Fruit fly (Drosophila melanogaster): ENCODE results near the gene unc-13-4A.

unc-13-4A gene

dm6 chr3L:7338786-7339185, 26.1 kb upstream of the unc-13-4A start:
- TF ChIP-seq vvl (GFP tag; IDR thresholded peaks at IDR 0.05) (0 out of 2 replicates have a peak, but pooled peaks have one; percentile 18), salm (tag; optimal IDR thresholded peaks at IDR 0.05) (no peak), unpg (GFP tag; optimal IDR thresholded peaks at IDR 0.05) (no peak), Nf-YC (tag; optimal IDR thresholded peaks at IDR 0.05) (no peak), CG15073 (GFP tag; optimal IDR thresholded peaks at IDR 0.05) (no peak), lmd (GFP tag; IDR thresholded peaks at IDR 0.05) (no peak), CG14014 (GFP tag; IDR thresholded peaks at IDR 0.05) (no peak), CG12744 (GFP tag; optimal IDR thresholded peaks at IDR 0.05) (no peak), Dip3 (GFP tag; optimal IDR thresholded peaks at IDR 0.05) (no peak), slbo (GFP tag; IDR thresholded peaks at IDR 0.05) (peak; percentile 43; the same call in 1 of the 2 replicates), B-H2 (GFP tag; optimal IDR thresholded peaks at IDR 0.05) (no peak), CG11085 (GFP tag; IDR thresholded peaks at IDR 0.05) (no peak), cas (GFP tag; IDR thresholded peaks at IDR 0.05) (no peak), Hr78 (GFP tag; optimal IDR thresholded peaks at IDR 0.05) (no peak), CG2120 (GFP tag; optimal IDR thresholded peaks at IDR 0.05) (peak; percentile 38), CG3726 (GFP tag; IDR thresholded peaks at IDR 0.05) (no peak), CG7928 (GFP tag; optimal IDR thresholded peaks at IDR 0.05) (no peak), CG9932 (GFP tag; IDR thresholded peaks at IDR 0.05) (peak; percentile 40; the same call in 1 of the 2 replicates), bowl (GFP tag; IDR thresholded peaks at IDR 0.05) (peak; percentile 11; the same call in 1 of the 2 replicates), NFAT (GFP tag; IDR thresholded peaks at IDR 0.05) (peak; percentile 36; the same call in 1 of the 2 replicates), NC2α (GFP tag; optimal IDR thresholded peaks at IDR 0.05) (no peak), E2f2 (GFP tag; IDR thresholded peaks at IDR 0.05) (peak; percentile 46; the same call in 1 of the 2 replicates), MTF-1 (GFP tag; optimal IDR thresholded peaks at IDR 0.05; ENCODE audit: borderline replicate concordance) (no peak), Med (GFP tag) (peak; percentile 84), E2f1 (GFP tag; IDR thresholded peaks at IDR 0.05) (peak; percentile 38; the same call in 1 of the 2 replicates), Doc2 (GFP tag; IDR thresholded peaks at IDR 0.05) (no peak), nom (GFP tag; optimal IDR thresholded peaks at IDR 0.05) (no peak), CG15269 (tag; optimal IDR thresholded peaks at IDR 0.05) (no peak), MBD-R2 (GFP tag; IDR thresholded peaks at IDR 0.05) (peak; percentile 63), Scr (GFP tag; IDR thresholded peaks at IDR 0.05; ENCODE audit: partially characterized antibody) (0 out of 2 replicates have a peak, but pooled peaks have one; percentile 13), Hand (GFP tag; optimal IDR thresholded peaks at IDR 0.05) (no peak), bbx (GFP tag; IDR thresholded peaks at IDR 0.05; ENCODE audit: partially characterized antibody) (peak; percentile 27; the same call in 1 of the 2 replicates), Spps (tag; optimal IDR thresholded peaks at IDR 0.05) (no peak), sr (GFP tag; IDR thresholded peaks at IDR 0.05) (no peak), CG3995 (GFP tag; optimal IDR thresholded peaks at IDR 0.05) (peak; percentile 65), CG10366 (GFP tag; IDR thresholded peaks at IDR 0.05) (no peak), CG6813 (GFP tag; optimal IDR thresholded peaks at IDR 0.05) (no peak), CG4617 (GFP tag; optimal IDR thresholded peaks at IDR 0.05; ENCODE audit: borderline replicate concordance) (peak; percentile 33), CG10267 (tag; optimal IDR thresholded peaks at IDR 0.05) (peak; percentile 88), HLH4C (GFP tag; IDR thresholded peaks at IDR 0.05; ENCODE audit: partially characterized antibody) (no peak), gcm2 (GFP tag; optimal IDR thresholded peaks at IDR 0.05) (no peak), sima (GFP tag; optimal IDR thresholded peaks at IDR 0.05) (no peak), MESR4 (GFP tag; optimal IDR thresholded peaks at IDR 0.05) (peak; percentile 44), sob (GFP tag; IDR thresholded peaks at IDR 0.05) (peak; percentile 12; the same call in 1 of the 2 replicates), Rfx (GFP tag; IDR thresholded peaks at IDR 0.05) (peak; percentile 43; the same call in 1 of the 2 replicates), CG11247 (GFP tag; IDR thresholded peaks at IDR 0.05) (0 out of 2 replicates have a peak, but pooled peaks have one; percentile 16), Hmr (GFP tag; optimal IDR thresholded peaks at IDR 0.05) (no peak), sug (tag; optimal IDR thresholded peaks at IDR 0.05) (no peak), stc (GFP tag; IDR thresholded peaks at IDR 0.05) (no peak), kah (GFP tag; optimal IDR thresholded peaks at IDR 0.05) (no peak), ci (GFP tag; IDR thresholded peaks at IDR 0.05) (0 out of 3 replicates have a peak, but pooled peaks have one; percentile 20)
